Fruit fly (Drosophila melanogaster) whole organism: ENCODE measurements around the gene Oli.

Source experiments
- pan ChIP-seq: fragments of >200 bp; optimal IDR thresholded peaks from 2 replicates; lab custom pipeline; 2017
- psq ChIP-seq: fragments of >200 bp; optimal IDR thresholded peaks from 2 replicates; lab custom pipeline; 2017
- usp ChIP-seq: fragments of >200 bp; optimal IDR thresholded peaks from 2 replicates; lab custom pipeline; 2017; ENCODE audit warnings: missing biosample characterization, missing genetic modification characterization, mixed read lengths

DNA sequence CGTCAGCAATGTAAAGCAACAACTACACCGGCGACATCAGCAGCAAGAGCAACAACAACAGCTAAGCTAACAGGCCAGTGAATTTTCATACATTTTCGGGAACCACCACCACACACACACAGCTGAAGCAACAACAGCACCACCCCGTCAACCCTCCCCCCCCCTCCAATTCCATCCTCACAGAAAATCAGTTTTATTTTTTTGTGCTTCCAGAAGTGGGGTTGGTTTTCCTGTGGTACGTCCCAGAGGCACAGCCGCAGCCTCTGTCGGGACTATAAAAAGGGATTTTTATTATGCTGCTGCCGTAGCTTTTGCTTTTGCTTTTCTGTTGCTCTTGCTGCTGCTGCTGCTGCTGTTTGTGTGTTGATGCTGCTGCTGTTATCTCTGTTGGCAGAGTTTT is 29.7 kb upstream of the Oli start:
- no peak for TF ChIP-seq usp (GFP tag; lab: Kevin White, UChicago)
- TF ChIP-seq pan, result no peak
- no peak for TF ChIP-seq psq (lab: Kevin White, UChicago)
